Worm (Caenorhabditis elegans): ENCODE measurements around the gene lig-4.

Gene lig-4

ce11 chrIII:7521163-7521562, at the start of gene lig-4:
Gene lig-4 (plus strand): TSS chrIII:7521463.
- TF ChIP-seq sup-37 (GFP tag; optimal IDR thresholded peaks at IDR 0.05): no peak
- TF ChIP-seq zip-4 (GFP tag; optimal IDR thresholded peaks at IDR 0.05): no peak
- TF ChIP-seq hlh-17 (GFP tag; optimal IDR thresholded peaks at IDR 0.05; ENCODE audit: borderline replicate concordance): no peak
- TF ChIP-seq zag-1 (tag; optimal IDR thresholded peaks at IDR 0.05): no peak
- no peak for TF ChIP-seq blmp-1 (tag; optimal IDR thresholded peaks at IDR 0.05)
- TF ChIP-seq sox-4 (tag; optimal IDR thresholded peaks at IDR 0.05): no peak

- TF ChIP-seq mef-2 (tag; optimal IDR thresholded peaks at IDR 0.05) (no peak), sptf-1 (tag; optimal IDR thresholded peaks at IDR 0.05) (no peak), blmp-1 (tag; optimal IDR thresholded peaks at IDR 0.05) (peak; percentile 39), C16A3.4 (tag; optimal IDR thresholded peaks at IDR 0.05) (no peak), lin-14 (GFP tag; optimal IDR thresholded peaks at IDR 0.05) (peak; percentile 5), lin-35 (GFP tag; optimal IDR thresholded peaks at IDR 0.05) (peak in 1 of 2 experiments; percentile 4), elt-2 (tag; optimal IDR thresholded peaks at IDR 0.05) (peak; percentile 89), tlp-1 (tag; optimal IDR thresholded peaks at IDR 0.05) (peak; percentile 53), ztf-4 (tag; optimal IDR thresholded peaks at IDR 0.05) (no peak)
Observed at ce11 chrIII:7478932-7479331, 42.3 kb upstream of the lig-4 start.

- TF ChIP-seq hlh-17 (GFP tag; optimal IDR thresholded peaks at IDR 0.05; ENCODE audit: borderline replicate concordance) (no peak), nhr-71 (tag; optimal IDR thresholded peaks at IDR 0.05) (no peak), pax-3 (tag; optimal IDR thresholded peaks at IDR 0.05) (no peak), aly-2 (tag; optimal IDR thresholded peaks at IDR 0.05) (no peak), xbp-1 (tag; optimal IDR thresholded peaks at IDR 0.05) (no peak), rnt-1 (tag; optimal IDR thresholded peaks at IDR 0.05) (no peak), nhr-90 (tag; optimal IDR thresholded peaks at IDR 0.05; ENCODE audit: poor library complexity) (no peak), unc-62 (GFP tag; optimal IDR thresholded peaks at IDR 0.05) (no peak), unc-86 (tag; optimal IDR thresholded peaks at IDR 0.05) (no peak), alr-1 (tag; optimal IDR thresholded peaks at IDR 0.05; ENCODE audit: borderline replicate concordance) (no peak), nhr-85 (tag) (no peak), vab-15 (tag; optimal IDR thresholded peaks at IDR 0.05) (no peak), fkh-8 (tag; optimal IDR thresholded peaks at IDR 0.05) (no peak)
Observed at ce11 chrIII:7484765-7485164, 36.5 kb upstream of the lig-4 start.

- TF ChIP-seq unc-98 (GFP tag; IDR thresholded peaks at IDR 0.05): no peak
- TF ChIP-seq lin-35 (GFP tag; optimal IDR thresholded peaks at IDR 0.05): peak in 1 of 2 experiments; percentile 12
- TF ChIP-seq fkh-8 (tag; optimal IDR thresholded peaks at IDR 0.05): no peak
- peak; percentile 96 for TF ChIP-seq nhr-85 (tag)
- TF ChIP-seq nhr-47 (tag; optimal IDR thresholded peaks at IDR 0.05): peak; percentile 22
- no peak for TF ChIP-seq lin-39 (tag; optimal IDR thresholded peaks at IDR 0.05)
- peak; percentile 37 for TF ChIP-seq tbx-2 (tag; optimal IDR thresholded peaks at IDR 0.05)
- TF ChIP-seq nhr-71 (tag; optimal IDR thresholded peaks at IDR 0.05): peak; percentile 73
- TF ChIP-seq nhr-12 (tag; optimal IDR thresholded peaks at IDR 0.05): no peak
- TF ChIP-seq snu-23 (GFP tag; optimal IDR thresholded peaks at IDR 0.05): peak; percentile 76
- peak; percentile 32 for TF ChIP-seq unc-130 (tag; optimal IDR thresholded peaks at IDR 0.05)
- TF ChIP-seq pqm-1 (tag; optimal IDR thresholded peaks at IDR 0.05): no peak
- TF ChIP-seq nhr-90 (tag; optimal IDR thresholded peaks at IDR 0.05; ENCODE audit: poor library complexity): peak; percentile 63
- no peak for TF ChIP-seq ztf-11 (tag; optimal IDR thresholded peaks at IDR 0.05)
- TF ChIP-seq pag-3 (tag; optimal IDR thresholded peaks at IDR 0.05; ENCODE audit: borderline replicate concordance, insufficient read depth): peak; percentile 99
- TF ChIP-seq dpl-1 (GFP tag; optimal IDR thresholded peaks at IDR 0.05): peak in 2 of 3 experiments; percentile 9 to 16
- no peak for TF ChIP-seq dsc-1 (tag; optimal IDR thresholded peaks at IDR 0.05)
- peak; percentile 59 for TF ChIP-seq mep-1 (tag; optimal IDR thresholded peaks at IDR 0.05)
- TF ChIP-seq lin-14 (GFP tag; optimal IDR thresholded peaks at IDR 0.05): peak; percentile 94
- TF ChIP-seq swsn-7 (tag; optimal IDR thresholded peaks at IDR 0.05): no peak
- peak in 1 of 2 experiments; percentile 3 for TF ChIP-seq efl-1 (optimal IDR thresholded peaks at IDR 0.05)
- TF ChIP-seq efl-1 (GFP tag; optimal IDR thresholded peaks at IDR 0.05 in 1 of 2): peak in 1 of 2 experiments; percentile 6
- TF ChIP-seq nhr-77 (tag; optimal IDR thresholded peaks at IDR 0.05): peak; percentile 15
- TF ChIP-seq egl-13 (tag; optimal IDR thresholded peaks at IDR 0.05): no peak
- TF ChIP-seq pax-3 (tag; optimal IDR thresholded peaks at IDR 0.05): no peak
- no peak for TF ChIP-seq ceh-88 (GFP tag; IDR thresholded peaks at IDR 0.05)
- TF ChIP-seq blmp-1 (tag; optimal IDR thresholded peaks at IDR 0.05): peak; percentile 91
- TF ChIP-seq irx-1 (tag; optimal IDR thresholded peaks at IDR 0.05): no peak
- no peak for TF ChIP-seq hpl-2 (GFP tag; optimal IDR thresholded peaks at IDR 0.05)
Observed at ce11 chrIII:7488303-7488702, 33.0 kb upstream of the lig-4 start.
